Fruit fly (Drosophila melanogaster): Measurements from ENCODE around the gene CG14855.

DNA sequence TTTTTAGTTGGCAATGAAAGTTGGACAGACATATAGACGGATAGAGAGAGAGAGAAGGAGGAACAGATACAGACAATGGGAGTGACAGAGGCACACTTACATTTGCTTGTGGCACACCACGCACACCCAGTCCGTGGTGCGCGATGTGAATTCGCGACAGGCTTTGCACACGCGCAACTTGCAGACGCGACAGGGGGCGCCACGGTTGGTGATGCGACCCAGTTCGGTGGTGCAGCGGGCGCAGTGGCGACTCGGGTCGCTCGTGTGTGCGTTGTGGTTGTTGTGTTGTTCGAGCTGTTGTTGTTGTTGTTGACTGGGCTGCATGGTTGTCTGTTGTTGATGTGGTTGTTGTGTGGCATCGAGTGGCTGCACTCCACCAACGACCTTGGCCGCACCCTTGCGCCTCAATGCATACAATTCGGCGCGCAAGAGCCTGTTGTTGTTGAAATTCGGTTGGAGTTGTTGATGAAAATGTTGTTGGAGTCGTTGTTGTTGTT is 34.2 kb downstream of the CG14855 start:
- TF ChIP-seq EcR (GFP tag; optimal IDR thresholded peaks at IDR 0.05) = no peak
- TF ChIP-seq psq (optimal IDR thresholded peaks at IDR 0.05) = no peak

Measured in whole organism.